Worm (Caenorhabditis elegans) whole organism, early embryonic: ENCODE measurements around the gene rpl-15.

Experiments
- B0310.2 ChIP-seq: sonication (generic microtip); optimal IDR thresholded peaks from 2 replicates; lab custom pipeline; 2016; ENCODE audit warnings: mild to moderate bottlenecking, missing genetic modification characterization, missing compliant biosample characterization
- F13C5.2 ChIP-seq: sonication (generic microtip); optimal IDR thresholded peaks from 2 replicates; lab custom pipeline; 2017; ENCODE audit warnings: mild to moderate bottlenecking, missing genetic modification characterization, inconsistent platforms, missing compliant biosample characterization
- aly-1 ChIP-seq: sonication (generic microtip); optimal IDR thresholded peaks from 2 replicates; lab custom pipeline; 2016; ENCODE audit warnings: missing genetic modification characterization, missing compliant biosample characterization
- ama-1 ChIP-seq: fragments of 150-350 bp; optimal IDR thresholded peaks from 2 replicates; lab custom pipeline; 2014
- ceh-13 ChIP-seq: fragments of 200-800 bp; sonication (Bioruptor generic); optimal IDR thresholded peaks from 2 replicates; lab custom pipeline; 2018; ENCODE audit warnings: mild to moderate bottlenecking, missing genetic modification characterization, missing compliant biosample characterization
- ceh-36 ChIP-seq: sonication (generic microtip); optimal IDR thresholded peaks from 2 replicates; lab custom pipeline; 2016; ENCODE audit warnings: missing genetic modification characterization, inconsistent platforms, missing compliant biosample characterization
- ets-7 ChIP-seq: sonication (generic microtip); optimal IDR thresholded peaks from 2 replicates; lab custom pipeline; 2016; ENCODE audit warnings: missing genotype, missing genetic modification characterization, missing compliant biosample characterization
- flt-1 ChIP-seq: fragments of 200-800 bp; sonication (Bioruptor generic); IDR thresholded peaks from 2 replicates; pipeline ENCODE4 v1.3.6; 2022; ENCODE audit warnings: missing genetic modification characterization, missing compliant biosample characterization
- hmbx-1 ChIP-seq: sonication (generic microtip); optimal IDR thresholded peaks from 2 replicates; lab custom pipeline; 2016; ENCODE audit warnings: mild to moderate bottlenecking, missing genetic modification characterization, missing compliant biosample characterization
- hmg-4 ChIP-seq: fragments of 200-800 bp; sonication (Bioruptor generic); optimal IDR thresholded peaks from 2 replicates; lab custom pipeline; 2018; ENCODE audit warnings: mild to moderate bottlenecking, missing genetic modification characterization, missing compliant biosample characterization
- hnd-1 ChIP-seq: sonication (generic microtip); optimal IDR thresholded peaks from 2 replicates; lab custom pipeline; 2016; ENCODE audit warnings: missing genetic modification characterization, missing compliant biosample characterization
- pes-1 ChIP-seq: fragments of 200-800 bp; sonication (Bioruptor generic); IDR thresholded peaks from 2 replicates; pipeline ENCODE4 v1.3.6; 2022; ENCODE audit warnings: missing genetic modification reagents, missing genetic modification characterization, missing compliant biosample characterization
- scrt-1 ChIP-seq: fragments of 200-800 bp; sonication (Bioruptor generic); IDR thresholded peaks from 2 replicates; pipeline ENCODE4 v1.3.6; 2022; ENCODE audit warnings: missing genetic modification characterization, missing compliant biosample characterization
- sea-1 ChIP-seq: fragments of 200-800 bp; sonication (Bioruptor generic); conservative IDR thresholded peaks from 2 replicates; pipeline ENCODE4 v1.3.6; 2022; ENCODE audit warnings: missing genetic modification characterization, missing compliant biosample characterization
- tbx-11 ChIP-seq: fragments of 200-800 bp; sonication (Bioruptor generic); IDR thresholded peaks from 2 replicates; pipeline ENCODE4 v1.3.6; 2022; ENCODE audit warnings: missing genetic modification characterization, missing compliant biosample characterization
- tbx-37 ChIP-seq: fragments of 200-800 bp; sonication (Bioruptor generic); conservative IDR thresholded peaks from 2 replicates; pipeline ENCODE4 v1.3.6; 2022; ENCODE audit warnings: missing genetic modification reagents, missing genetic modification characterization, missing compliant biosample characterization
- tra-4 ChIP-seq: sonication (generic microtip); optimal IDR thresholded peaks from 2 replicates; lab custom pipeline; 2017; ENCODE audit warnings: missing genetic modification characterization, missing compliant biosample characterization

Gene rpl-15

ce11 chrIV:643481-643880, 10.9 kb downstream of the rpl-15 start:
- TF ChIP-seq sea-1 (GFP tag; lab: Robert Waterston, UW): no peak
- TF ChIP-seq B0310.2 (tag; lab: Kevin White, UChicago): no peak
- no peak for TF ChIP-seq hmg-4
- TF ChIP-seq hnd-1 (tag; lab: Kevin White, UChicago): no peak
- TF ChIP-seq flt-1: no peak
- no peak for TF ChIP-seq tbx-11 (GFP tag; lab: Robert Waterston, UW)

ce11 chrIV:639167-639566, 15.2 kb downstream of the rpl-15 start:
- no peak for TF ChIP-seq ceh-13 (GFP tag; lab: Kevin White, UChicago)
- TF ChIP-seq tbx-37: no peak
- no peak for TF ChIP-seq tra-4 (tag; lab: Kevin White, UChicago)
- TF ChIP-seq hnd-1 (tag; lab: Kevin White, UChicago): no peak
- TF ChIP-seq pes-1 (GFP tag; lab: Robert Waterston, UW): no peak
- no peak for TF ChIP-seq tbx-11 (GFP tag; lab: Robert Waterston, UW)
- TF ChIP-seq ama-1 (lab: Kevin White, UChicago): no peak
- no peak for TF ChIP-seq flt-1
- no peak for TF ChIP-seq hmg-4
- no peak for TF ChIP-seq aly-1 (tag; lab: Kevin White, UChicago)
- no peak for TF ChIP-seq scrt-1 (GFP tag; lab: Robert Waterston, UW)
- no peak for TF ChIP-seq B0310.2 (tag; lab: Kevin White, UChicago)
- TF ChIP-seq ets-7: no peak

- no peak for TF ChIP-seq tbx-11 (GFP tag; lab: Robert Waterston, UW)
Measured at ce11 chrIV:633565-633964, 20.8 kb downstream of the rpl-15 start.

ce11 chrIV:631869-632268, 22.5 kb downstream of the rpl-15 start:
- TF ChIP-seq ets-7 (no peak), sea-1 (GFP tag; lab: Robert Waterston, UW) (no peak), B0310.2 (tag; lab: Kevin White, UChicago) (no peak), aly-1 (tag; lab: Kevin White, UChicago) (no peak)

- TF ChIP-seq ceh-13 (GFP tag; lab: Kevin White, UChicago) (no peak), scrt-1 (GFP tag; lab: Robert Waterston, UW) (no peak), tra-4 (tag; lab: Kevin White, UChicago) (no peak), flt-1 (no peak), aly-1 (tag; lab: Kevin White, UChicago) (no peak), pes-1 (GFP tag; lab: Robert Waterston, UW) (no peak), sea-1 (GFP tag; lab: Robert Waterston, UW) (no peak), ceh-36 (tag; lab: Kevin White, UChicago) (no peak)
Measured at ce11 chrIV:630598-630997, 23.8 kb downstream of the rpl-15 start.

ce11 chrIV:627237-627636, 27.1 kb downstream of the rpl-15 start, which contains the start of gene nhr-76:
nhr-76 (plus strand) TSS chrIV:627537.
- TF ChIP-seq flt-1 (no peak), ets-7 (no peak), ama-1 (lab: Kevin White, UChicago) (no peak), B0310.2 (tag; lab: Kevin White, UChicago) (no peak), pes-1 (GFP tag; lab: Robert Waterston, UW) (no peak), hnd-1 (tag; lab: Kevin White, UChicago) (no peak), ceh-13 (GFP tag; lab: Kevin White, UChicago) (no peak), scrt-1 (GFP tag; lab: Robert Waterston, UW) (no peak), tbx-37 (no peak), ceh-36 (tag; lab: Kevin White, UChicago) (no peak), F13C5.2 (tag; lab: Kevin White, UChicago) (no peak)

ce11 chrIV:625947-626548, 28.3 kb downstream of the rpl-15 start:
- TF ChIP-seq tbx-37: no peak
- no peak for TF ChIP-seq B0310.2 (tag; lab: Kevin White, UChicago)
- no peak for TF ChIP-seq hnd-1 (tag; lab: Kevin White, UChicago)
- TF ChIP-seq F13C5.2 (tag; lab: Kevin White, UChicago): no peak
- TF ChIP-seq sea-1 (GFP tag; lab: Robert Waterston, UW): no peak
- TF ChIP-seq ets-7: no peak
- TF ChIP-seq scrt-1 (GFP tag; lab: Robert Waterston, UW): no peak
- TF ChIP-seq ama-1 (lab: Kevin White, UChicago): no peak
- no peak for TF ChIP-seq ceh-13 (GFP tag; lab: Kevin White, UChicago)

ce11 chrIV:623876-624275, 30.5 kb downstream of the rpl-15 start:
- TF ChIP-seq ceh-36 (tag; lab: Kevin White, UChicago): no peak
- no peak for TF ChIP-seq hmbx-1 (tag; lab: Kevin White, UChicago)
- no peak for TF ChIP-seq ets-7
- TF ChIP-seq F13C5.2 (tag; lab: Kevin White, UChicago): no peak
- no peak for TF ChIP-seq hmg-4
- no peak for TF ChIP-seq sea-1 (GFP tag; lab: Robert Waterston, UW)
- no peak for TF ChIP-seq ceh-13 (GFP tag; lab: Kevin White, UChicago)
- no peak for TF ChIP-seq flt-1
- no peak for TF ChIP-seq tra-4 (tag; lab: Kevin White, UChicago)
- no peak for TF ChIP-seq hnd-1 (tag; lab: Kevin White, UChicago)
- TF ChIP-seq pes-1 (GFP tag; lab: Robert Waterston, UW): no peak
- TF ChIP-seq scrt-1 (GFP tag; lab: Robert Waterston, UW): no peak
- TF ChIP-seq ama-1 (lab: Kevin White, UChicago): no peak
- no peak for TF ChIP-seq tbx-11 (GFP tag; lab: Robert Waterston, UW)
- no peak for TF ChIP-seq aly-1 (tag; lab: Kevin White, UChicago)
- no peak for TF ChIP-seq B0310.2 (tag; lab: Kevin White, UChicago)
